Fruit fly (Drosophila melanogaster): Measurements from ENCODE around the gene comm.

DNA sequence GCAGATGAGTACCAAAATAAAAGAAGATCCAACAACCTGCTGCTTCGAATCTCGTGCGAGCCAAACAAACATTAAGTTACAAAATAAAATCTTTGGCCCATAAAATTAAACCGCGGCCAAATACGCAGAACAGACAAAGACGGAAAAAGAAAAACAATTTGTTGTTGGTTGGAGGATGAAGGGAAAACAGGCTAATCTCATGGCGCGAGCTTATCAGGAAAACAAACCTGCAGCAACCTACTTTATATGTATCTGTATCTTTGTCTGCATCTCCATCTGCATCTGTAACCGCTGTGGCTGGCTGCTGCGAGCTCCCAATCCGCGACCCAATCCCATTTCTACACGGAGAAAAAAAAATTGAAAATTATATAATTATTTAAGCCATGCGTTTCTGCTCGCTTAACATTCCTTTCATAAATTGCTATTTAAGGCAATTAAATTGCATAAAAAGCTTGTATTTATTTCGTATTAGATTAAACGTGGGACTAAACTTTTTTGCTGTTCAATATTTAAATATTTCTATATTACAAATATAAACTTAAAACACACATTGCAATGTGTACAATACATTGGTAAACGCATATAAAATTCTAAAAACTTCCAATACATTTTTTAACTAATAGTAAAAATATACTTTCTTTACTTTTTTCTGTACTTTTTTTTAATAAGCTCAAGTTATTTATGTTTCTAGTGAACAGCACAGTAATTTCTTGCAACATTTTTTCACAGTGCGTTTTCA is 35.3 kb downstream of the comm start:
- TF ChIP-seq psq (optimal IDR thresholded peaks at IDR 0.05) (no peak), CG8478 (optimal IDR thresholded peaks at IDR 0.05) (no peak), pan (optimal IDR thresholded peaks at IDR 0.05) (no peak)
